Fruit fly (Drosophila melanogaster): ENCODE measurements around the gene CG31219.

CG31219 gene

DNA sequence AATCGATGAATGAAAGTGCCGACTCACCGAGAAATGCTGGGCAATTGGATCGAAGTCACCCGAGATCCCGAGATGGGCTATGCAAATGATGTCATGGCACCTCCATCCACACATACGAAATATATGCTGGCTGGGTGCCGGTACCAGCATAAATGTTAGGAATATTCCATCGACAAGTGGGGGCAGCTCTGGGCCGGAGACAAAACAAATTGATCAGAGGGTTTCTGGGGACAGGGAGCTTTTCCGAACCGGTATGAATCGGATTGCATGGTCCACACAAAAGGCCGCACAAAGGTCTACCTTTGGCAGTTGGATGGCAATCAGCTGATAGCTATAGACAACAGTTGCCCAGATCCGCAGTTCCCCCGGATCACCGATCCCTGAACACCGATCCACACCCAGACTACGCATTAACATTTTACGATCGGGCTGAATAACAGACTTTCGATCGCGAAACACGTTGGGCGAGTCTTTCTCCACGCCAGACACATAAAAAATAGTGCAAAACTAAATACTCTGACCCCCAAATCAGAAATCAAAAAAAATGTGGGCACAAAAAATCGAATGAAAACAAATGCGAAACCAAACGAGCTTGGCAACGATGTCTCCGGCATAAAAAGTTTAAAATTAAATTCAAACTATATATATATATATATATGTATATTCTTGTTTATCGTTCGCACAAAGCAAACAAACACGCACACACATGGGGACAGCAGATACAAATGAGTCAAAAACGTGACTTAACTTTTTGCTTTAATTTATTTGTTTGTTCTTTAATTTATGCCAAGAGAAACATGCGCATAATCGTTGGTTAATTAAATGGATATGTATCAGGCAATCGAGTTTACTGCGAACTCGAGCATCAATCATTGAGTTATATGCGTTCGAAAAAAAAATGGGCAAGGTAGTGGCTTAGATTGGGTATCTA, 25.3 kb upstream of the CG31219 start:
- TF ChIP-seq CG9705 (GFP tag; optimal IDR thresholded peaks at IDR 0.05): no peak
- TF ChIP-seq rgr (GFP tag; optimal IDR thresholded peaks at IDR 0.05): no peak
- TF ChIP-seq Hnf4 (GFP tag; optimal IDR thresholded peaks at IDR 0.05): no peak
- no peak for TF ChIP-seq sv (GFP tag; optimal IDR thresholded peaks at IDR 0.05)
- TF ChIP-seq h (GFP tag; optimal IDR thresholded peaks at IDR 0.05): no peak
- no peak for TF ChIP-seq Dfd (GFP tag; optimal IDR thresholded peaks at IDR 0.05)
- TF ChIP-seq brk (GFP tag; optimal IDR thresholded peaks at IDR 0.05): no peak
- no peak for TF ChIP-seq fru (GFP tag; optimal IDR thresholded peaks at IDR 0.05)
- no peak for TF ChIP-seq Abd-B (GFP tag; optimal IDR thresholded peaks at IDR 0.05)
- TF ChIP-seq OdsH (GFP tag; optimal IDR thresholded peaks at IDR 0.05): no peak
- no peak for TF ChIP-seq Mio (GFP tag; optimal IDR thresholded peaks at IDR 0.05)
- TF ChIP-seq jim (GFP tag; optimal IDR thresholded peaks at IDR 0.05): no peak
- TF ChIP-seq dmrt93B (GFP tag; optimal IDR thresholded peaks at IDR 0.05): no peak
- no peak for TF ChIP-seq dl (GFP tag; optimal IDR thresholded peaks at IDR 0.05; ENCODE audit: insufficient read depth in 1 of 2, partially characterized antibody in 2 of 2)
- no peak for TF ChIP-seq N (GFP tag; optimal IDR thresholded peaks at IDR 0.05)
- TF ChIP-seq Dif (GFP tag; optimal IDR thresholded peaks at IDR 0.05; ENCODE audit: partially characterized antibody): no peak

DNA sequence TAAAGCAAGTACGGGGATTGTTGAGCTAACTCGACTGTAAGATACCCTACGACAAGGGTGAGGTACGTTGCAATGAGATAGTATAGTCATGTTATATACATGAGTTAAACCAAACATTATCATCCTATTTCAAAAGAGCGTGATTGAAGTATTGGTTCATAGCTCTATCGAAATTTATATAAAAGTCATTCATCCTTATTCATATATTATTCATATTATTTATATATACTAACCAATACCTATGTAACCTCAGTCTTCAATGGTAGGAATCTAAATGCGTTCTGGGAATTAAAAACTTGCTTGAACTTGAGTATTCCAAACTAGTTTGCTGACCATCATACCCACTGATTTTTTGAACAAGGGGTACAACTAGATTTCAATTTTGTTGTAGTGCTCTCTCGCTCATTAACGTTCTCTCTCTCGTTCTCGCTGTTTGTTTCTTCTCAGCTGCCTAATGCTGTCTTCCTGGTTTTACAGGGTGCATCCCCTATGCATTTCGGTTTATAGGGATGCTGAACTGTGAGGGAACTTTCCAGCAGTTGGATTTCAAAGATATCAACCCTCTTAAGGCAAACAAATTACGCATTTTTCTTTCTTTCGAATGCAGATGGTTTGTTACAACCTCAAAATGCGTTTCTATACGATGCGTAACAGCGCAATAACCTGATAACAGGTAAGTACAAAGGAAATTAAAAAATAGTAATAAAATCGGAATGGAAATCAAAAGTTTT, 22.9 kb upstream of the CG31219 start:
- TF ChIP-seq woc (GFP tag; optimal IDR thresholded peaks at IDR 0.05): no peak
- TF ChIP-seq pan (optimal IDR thresholded peaks at IDR 0.05): peak; percentile 26

DNA sequence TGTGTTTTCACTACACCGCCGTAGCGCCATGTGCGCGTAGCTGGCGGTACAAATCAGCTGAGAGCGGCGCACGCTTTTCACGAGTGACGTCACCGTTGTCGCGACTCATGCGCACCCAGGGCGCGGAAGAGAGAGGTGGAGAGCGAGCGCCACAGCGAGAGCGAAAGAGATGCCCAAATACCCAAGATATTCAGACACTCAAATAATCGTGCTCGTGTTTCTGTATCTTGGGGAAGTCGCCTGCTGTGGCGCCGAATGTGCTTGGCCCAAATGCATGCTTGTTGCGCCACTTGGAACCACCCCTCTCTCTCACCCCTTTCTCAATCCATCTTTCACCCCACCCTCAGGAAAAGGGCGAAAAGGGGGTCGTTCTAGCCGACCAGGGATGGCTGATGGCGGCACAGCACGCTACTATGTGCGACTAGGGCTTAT, 18.1 kb upstream of the CG31219 start, which contains the start of gene CG6231:
Gene CG6231, minus strand, starts transcription at position 34 of the 432 bp plus-strand sequence.
- TF ChIP-seq Abd-B (GFP tag; optimal IDR thresholded peaks at IDR 0.05): no peak
- TF ChIP-seq jim (GFP tag; optimal IDR thresholded peaks at IDR 0.05): no peak
- no peak for TF ChIP-seq pan (optimal IDR thresholded peaks at IDR 0.05)
- TF ChIP-seq Vsx2 (GFP tag; optimal IDR thresholded peaks at IDR 0.05; ENCODE audit: partially characterized antibody): peak; percentile 44
- TF ChIP-seq Hr78 (GFP tag; optimal IDR thresholded peaks at IDR 0.05): no peak
- TF ChIP-seq h (GFP tag; optimal IDR thresholded peaks at IDR 0.05): peak; percentile 34
- no peak for TF ChIP-seq Mio (GFP tag; optimal IDR thresholded peaks at IDR 0.05)
- peak; percentile 11 to 26 for TF ChIP-seq dl (GFP tag; optimal IDR thresholded peaks at IDR 0.05; ENCODE audit: insufficient read depth in 1 of 2, partially characterized antibody in 2 of 2)
- TF ChIP-seq br (GFP tag; optimal IDR thresholded peaks at IDR 0.05): no peak
- TF ChIP-seq Dif (GFP tag; optimal IDR thresholded peaks at IDR 0.05; ENCODE audit: partially characterized antibody): peak; percentile 63
- no peak for TF ChIP-seq Hr83 (GFP tag; optimal IDR thresholded peaks at IDR 0.05; ENCODE audit: poor library complexity, severe bottlenecking)

DNA sequence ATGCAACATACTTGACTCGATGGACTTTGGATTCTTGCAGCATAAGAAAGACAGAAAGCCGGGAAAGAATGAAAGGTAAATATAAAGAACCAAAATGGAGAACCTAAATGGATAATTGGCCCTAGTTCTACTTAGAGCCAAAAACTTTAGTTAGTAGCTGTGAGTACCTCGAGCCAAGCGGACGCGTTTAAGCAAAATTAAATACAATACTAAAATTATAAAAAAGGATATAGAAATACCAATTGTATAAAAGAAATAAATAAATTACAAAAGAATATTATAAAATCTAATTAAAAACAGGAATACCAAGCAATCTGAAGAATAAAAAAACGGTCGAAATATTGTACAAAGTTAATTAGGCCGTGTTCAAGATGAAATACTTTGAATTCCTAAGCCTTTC, 16.2 kb upstream of the CG31219 start, which contains the start of gene CG34138:
Gene CG34138, plus strand, starts transcription at position 301 of the 400 bp plus-strand sequence.
- no peak for TF ChIP-seq sage (GFP tag; optimal IDR thresholded peaks at IDR 0.05)
- no peak for TF ChIP-seq dmrt93B (GFP tag; optimal IDR thresholded peaks at IDR 0.05)
- no peak for TF ChIP-seq h (GFP tag; optimal IDR thresholded peaks at IDR 0.05)
- TF ChIP-seq Hnf4 (GFP tag; optimal IDR thresholded peaks at IDR 0.05): no peak
- no peak for TF ChIP-seq fru (GFP tag; optimal IDR thresholded peaks at IDR 0.05)
- no peak for TF ChIP-seq ey (GFP tag; optimal IDR thresholded peaks at IDR 0.05)
- TF ChIP-seq GATAd (GFP tag; optimal IDR thresholded peaks at IDR 0.05): no peak
- no peak for TF ChIP-seq lola (GFP tag; optimal IDR thresholded peaks at IDR 0.05)
- TF ChIP-seq usp (GFP tag; optimal IDR thresholded peaks at IDR 0.05): no peak
- TF ChIP-seq Rel (GFP tag; optimal IDR thresholded peaks at IDR 0.05): no peak
- no peak for TF ChIP-seq Rel (tag; optimal IDR thresholded peaks at IDR 0.05)

DNA sequence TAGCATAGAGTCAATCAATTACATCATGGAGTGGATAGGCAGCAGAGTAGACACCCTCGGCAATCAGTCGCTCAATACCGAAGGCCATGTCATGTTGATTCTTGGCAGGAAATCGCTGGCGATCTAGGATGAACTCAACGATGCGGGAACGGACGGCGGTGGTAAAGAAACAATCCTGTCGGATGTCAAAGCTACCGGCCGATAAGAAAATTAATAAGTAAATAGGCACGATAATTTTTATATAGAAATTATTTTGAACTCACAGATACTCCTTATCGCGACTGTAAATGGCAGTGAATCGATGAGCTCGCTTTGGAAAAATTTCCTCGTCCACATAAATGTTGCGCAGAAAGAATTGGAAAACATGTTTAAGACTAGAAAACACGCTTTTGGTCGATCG, 12.8 kb upstream of the CG31219 start:
- no peak for TF ChIP-seq CG9705 (GFP tag; optimal IDR thresholded peaks at IDR 0.05)
- TF ChIP-seq h (GFP tag; optimal IDR thresholded peaks at IDR 0.05): no peak
- no peak for TF ChIP-seq rgr (GFP tag; optimal IDR thresholded peaks at IDR 0.05)
- TF ChIP-seq Abd-B (GFP tag; optimal IDR thresholded peaks at IDR 0.05): no peak
- no peak for TF ChIP-seq lola (GFP tag; optimal IDR thresholded peaks at IDR 0.05)
- TF ChIP-seq CrebA (GFP tag; optimal IDR thresholded peaks at IDR 0.05; ENCODE audit: borderline replicate concordance): no peak
- no peak for TF ChIP-seq jim (GFP tag; optimal IDR thresholded peaks at IDR 0.05)
- TF ChIP-seq foxo (GFP tag; optimal IDR thresholded peaks at IDR 0.05): no peak
- no peak for TF ChIP-seq psq (GFP tag; optimal IDR thresholded peaks at IDR 0.05)
- TF ChIP-seq usp (GFP tag; optimal IDR thresholded peaks at IDR 0.05): no peak
- no peak for TF ChIP-seq CG32264 (GFP tag; optimal IDR thresholded peaks at IDR 0.05)
- no peak for TF ChIP-seq Sp1 (GFP tag; optimal IDR thresholded peaks at IDR 0.05)

Measured in whole organism, wandering third instar larva.